Worm (Caenorhabditis elegans) whole organism, L4 larva: ENCODE measurements around the gene oig-1.

Source experiments
- F44E2.7 ChIP-seq: fragments of 200-800 bp; sonication (Bioruptor generic); IDR thresholded peaks from 2 replicates; pipeline ENCODE4 v2.1.2; 2022; ENCODE audit warnings: missing genetic modification characterization, missing compliant biosample characterization
- T26A8.4 ChIP-seq: fragments of 200-800 bp; sonication (Bioruptor generic); IDR thresholded peaks from 2 replicates; pipeline ENCODE4 v1.3.6; 2022; ENCODE audit warnings: missing genetic modification characterization, missing compliant biosample characterization
- Y48G9A.11 ChIP-seq: fragments of 200-800 bp; sonication (Bioruptor generic); IDR thresholded peaks from 2 replicates; pipeline ENCODE4 v1.3.6; 2022; ENCODE audit warnings: missing genetic modification reagents, missing genetic modification characterization, missing compliant biosample characterization
- Y5F2A.4 ChIP-seq: fragments of 200-800 bp; sonication (Bioruptor generic); optimal IDR thresholded peaks from 2 replicates; lab custom pipeline; 2018; ENCODE audit warnings: mild to moderate bottlenecking, missing genetic modification characterization, missing compliant biosample characterization
- ZK546.5 ChIP-seq, 2 experiments: sonication (generic microtip); optimal IDR thresholded peaks; 2 replicates each; lab custom pipeline; 2017; ENCODE audit warnings: missing biosample characterization in 2 of 2, missing genetic modification characterization in 2 of 2
- aha-1 ChIP-seq: fragments of 150-350 bp; peaks from one replicate; lab custom pipeline; 2014; ENCODE audit warnings: missing biosample characterization, missing genetic modification characterization
- aly-2 ChIP-seq: sonication (generic microtip); optimal IDR thresholded peaks from 2 replicates; lab custom pipeline; 2018; ENCODE audit warnings: missing biosample characterization, missing genetic modification characterization
- ama-1 ChIP-seq: fragments of 150-350 bp; optimal IDR thresholded peaks from 2 replicates; lab custom pipeline; 2014; ENCODE audit warnings: inconsistent platforms, mixed read lengths
- ceh-20 ChIP-seq: fragments of 200-800 bp; sonication (Bioruptor generic); IDR thresholded peaks from 2 replicates; pipeline ENCODE4 v1.3.6; 2022; ENCODE audit warnings: missing genetic modification reagents, missing genetic modification characterization, missing compliant biosample characterization
- ceh-28 ChIP-seq: fragments of 150-350 bp; optimal IDR thresholded peaks from 2 replicates; lab custom pipeline; 2014; ENCODE audit warnings: missing biosample characterization, missing genetic modification reagents, missing genetic modification characterization
- dmd-6 ChIP-seq: fragments of 200-800 bp; sonication (Bioruptor generic); IDR thresholded peaks from 2 replicates; pipeline ENCODE4 v1.3.6; 2022; ENCODE audit warnings: missing genetic modification reagents, missing genetic modification characterization, missing compliant biosample characterization
- dmd-8 ChIP-seq: fragments of 200-800 bp; sonication (Bioruptor generic); IDR thresholded peaks from 2 replicates; pipeline ENCODE4 v1.3.6; 2022; ENCODE audit warnings: missing genetic modification characterization, missing compliant biosample characterization
- dve-1 ChIP-seq: sonication (generic microtip); optimal IDR thresholded peaks from 2 replicates; lab custom pipeline; 2017; ENCODE audit warnings: antibody characterized with exemption, mild to moderate bottlenecking, missing genetic modification characterization, missing compliant biosample characterization; ENCODE audit not compliant: insufficient read depth
- egl-27 ChIP-seq: sonication (generic microtip); optimal IDR thresholded peaks from 3 replicates; lab custom pipeline; 2017; ENCODE audit warnings: missing biosample characterization, missing genetic modification reagents, missing genetic modification characterization
- fos-1 ChIP-seq: fragments of 150-350 bp; optimal IDR thresholded peaks from 2 replicates; lab custom pipeline; 2014; ENCODE audit warnings: missing biosample characterization, missing genetic modification characterization
- hif-1 ChIP-seq, 2 experiments: sonication (generic microtip); optimal IDR thresholded peaks; 2 replicates each; lab custom pipeline; 2016 to 2017; ENCODE audit warnings: missing compliant biosample characterization in 2 of 2, missing genetic modification characterization in 2 of 2, missing genetic modification reagents in 2 of 2, missing genotype in 2 of 2, mild to moderate bottlenecking in 1 of 2
- hlh-11 ChIP-seq: fragments of 200-800 bp; sonication (Bioruptor generic); optimal IDR thresholded peaks from 2 replicates; lab custom pipeline; 2018; ENCODE audit warnings: mild to moderate bottlenecking, missing genetic modification characterization, missing compliant biosample characterization
- hlh-30 ChIP-seq: sonication (generic microtip); optimal IDR thresholded peaks from 2 replicates; lab custom pipeline; 2017; ENCODE audit warnings: antibody characterized with exemption, mild to moderate bottlenecking, missing genetic modification characterization, missing compliant biosample characterization; ENCODE audit not compliant: insufficient read depth
- lin-13 ChIP-seq: fragments of 150-350 bp; optimal IDR thresholded peaks from 2 replicates; lab custom pipeline; 2014; ENCODE audit warnings: missing biosample characterization, missing genetic modification reagents, missing genetic modification characterization
- lin-39 ChIP-seq: fragments of 150-350 bp; optimal IDR thresholded peaks from 2 replicates; lab custom pipeline; 2014; ENCODE audit warnings: missing biosample characterization, missing genetic modification reagents, missing genetic modification characterization
- madf-9 ChIP-seq: fragments of 200-800 bp; sonication (Bioruptor generic); conservative IDR thresholded peaks from 2 replicates; pipeline ENCODE4 v1.3.6; 2022; ENCODE audit warnings: missing genetic modification reagents, missing genetic modification characterization, missing compliant biosample characterization
- mdl-1 ChIP-seq, 2 experiments: fragments of 150-350 bp in 1 of 2; sonication (generic microtip) in 1 of 2; optimal IDR thresholded peaks; 2 replicates each; lab custom pipeline; 2014 to 2017; ENCODE audit warnings: missing biosample characterization in 2 of 2, missing genetic modification characterization in 2 of 2
- mdt-29 ChIP-seq: fragments of 200-800 bp; sonication (Bioruptor generic); IDR thresholded peaks from 2 replicates; pipeline ENCODE4 v1.3.6; 2022; ENCODE audit warnings: missing genetic modification reagents, missing genetic modification characterization, missing compliant biosample characterization
- mep-1 ChIP-seq: fragments of 150-350 bp; sonication (generic microtip); optimal IDR thresholded peaks from 3 replicates; lab custom pipeline; 2014; ENCODE audit warnings: missing biosample characterization, missing genetic modification characterization
- mes-2 ChIP-seq: sonication (generic microtip); optimal IDR thresholded peaks from 2 replicates; lab custom pipeline; 2016; ENCODE audit warnings: missing genotype, mild to moderate bottlenecking, missing genetic modification characterization, missing compliant biosample characterization; ENCODE audit not compliant: poor library complexity, severe bottlenecking
- mxl-2 ChIP-seq: fragments of 200-800 bp; sonication (Bioruptor generic); conservative IDR thresholded peaks from 2 replicates; pipeline ENCODE4 v1.3.6; 2022; ENCODE audit warnings: missing genetic modification reagents, missing genetic modification characterization, missing compliant biosample characterization
- mxl-3 ChIP-seq: fragments of 200-800 bp; sonication (Bioruptor generic); optimal IDR thresholded peaks from 2 replicates; lab custom pipeline; 2018; ENCODE audit warnings: mild to moderate bottlenecking, missing genetic modification characterization, missing compliant biosample characterization
- nhr-11 ChIP-seq: fragments of 150-350 bp; optimal IDR thresholded peaks from 2 replicates; lab custom pipeline; 2014; ENCODE audit warnings: missing biosample characterization, missing genetic modification characterization
- nhr-28 ChIP-seq: fragments of 150-350 bp; optimal IDR thresholded peaks from 2 replicates; lab custom pipeline; 2014; ENCODE audit warnings: missing biosample characterization, missing genetic modification characterization
- nhr-42 ChIP-seq: fragments of 200-800 bp; sonication (Bioruptor generic); IDR thresholded peaks from 2 replicates; pipeline ENCODE4 v1.3.6; 2022; ENCODE audit warnings: missing genetic modification characterization, missing compliant biosample characterization
- nhr-48 ChIP-seq: sonication (generic microtip); optimal IDR thresholded peaks from 2 replicates; lab custom pipeline; 2016; ENCODE audit warnings: mild to moderate bottlenecking, missing genetic modification characterization, missing compliant biosample characterization
- php-3 ChIP-seq: fragments of 200-800 bp; sonication (Bioruptor generic); IDR thresholded peaks from 2 replicates; pipeline ENCODE4 v1.3.6; 2022; ENCODE audit warnings: missing genetic modification reagents, missing genetic modification characterization, missing compliant biosample characterization
- pqm-1 ChIP-seq: sonication (generic microtip); optimal IDR thresholded peaks from 2 replicates; lab custom pipeline; 2017; ENCODE audit warnings: missing biosample characterization, missing genetic modification characterization
- saeg-2 ChIP-seq: fragments of 200-800 bp; sonication (Bioruptor generic); IDR thresholded peaks from 2 replicates; pipeline ENCODE4 v1.3.6; 2022; ENCODE audit warnings: missing genetic modification reagents, missing genetic modification characterization, missing compliant biosample characterization
- set-16 ChIP-seq: fragments of 200-800 bp; sonication (Bioruptor generic); IDR thresholded peaks from 2 replicates; pipeline ENCODE4 v1.3.6; 2022; ENCODE audit warnings: missing genetic modification reagents, missing genetic modification characterization, missing compliant biosample characterization
- snpc-4 ChIP-seq: fragments of 150-350 bp; optimal IDR thresholded peaks from 2 replicates; lab custom pipeline; 2014; ENCODE audit warnings: missing biosample characterization, missing genetic modification characterization
- tag-97 ChIP-seq: fragments of 200-800 bp; sonication (Bioruptor generic); IDR thresholded peaks from 2 replicates; pipeline ENCODE4 v1.3.6; 2022; ENCODE audit warnings: missing genetic modification characterization, missing compliant biosample characterization
- tra-1 ChIP-seq: fragments of 200-800 bp; sonication (Bioruptor generic); IDR thresholded peaks from 2 replicates; pipeline ENCODE4 v1.3.6; 2022; ENCODE audit warnings: missing genetic modification reagents, missing genetic modification characterization, missing compliant biosample characterization
- unc-39 ChIP-seq: sonication (generic microtip); optimal IDR thresholded peaks from 2 replicates; lab custom pipeline; 2017; ENCODE audit warnings: missing biosample characterization, missing genetic modification characterization
- unc-62 ChIP-seq, 3 experiments: fragments of 150-350 bp in 1 of 3; sonication (generic microtip); optimal IDR thresholded peaks in 2 of 3; peaks in 1 of 3; 1 replicate in 1 of 3; 2 replicates in 2 of 3; lab custom pipeline; 2014 to 2017; ENCODE audit warnings: missing biosample characterization in 3 of 3, missing genetic modification characterization in 3 of 3, missing genetic modification reagents in 3 of 3, missing genotype in 1 of 3
- zfp-3 ChIP-seq: fragments of 200-800 bp; sonication (Bioruptor generic); conservative IDR thresholded peaks from 2 replicates; pipeline ENCODE4 v1.3.6; 2022; ENCODE audit warnings: missing genetic modification reagents, missing genetic modification characterization, missing compliant biosample characterization
- ztf-11 ChIP-seq: fragments of 150-350 bp; optimal IDR thresholded peaks from 2 replicates; lab custom pipeline; 2014; ENCODE audit warnings: missing biosample characterization, missing genetic modification characterization

Gene oig-1

DNA sequence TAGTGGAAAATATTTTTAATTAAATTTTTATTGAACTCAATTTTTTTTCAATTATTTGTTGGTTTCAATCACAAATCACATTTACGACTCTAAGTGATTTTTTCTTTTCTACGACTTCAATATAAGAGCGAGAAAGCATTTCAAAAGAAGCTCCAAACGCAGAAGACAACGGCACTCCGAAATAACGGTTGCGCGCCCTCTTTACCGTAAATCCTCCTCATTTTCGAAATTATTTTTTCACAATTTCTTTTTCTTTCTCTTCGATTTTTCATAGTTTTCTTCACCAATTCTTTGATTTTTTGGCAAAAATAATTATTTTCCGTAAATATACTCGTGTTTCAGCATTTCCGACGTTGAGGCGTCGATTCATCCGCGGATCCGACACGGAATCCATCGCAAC, 21.3 kb downstream of the oig-1 start:
- peak; percentile 95 for TF ChIP-seq Y48G9A.11

DNA sequence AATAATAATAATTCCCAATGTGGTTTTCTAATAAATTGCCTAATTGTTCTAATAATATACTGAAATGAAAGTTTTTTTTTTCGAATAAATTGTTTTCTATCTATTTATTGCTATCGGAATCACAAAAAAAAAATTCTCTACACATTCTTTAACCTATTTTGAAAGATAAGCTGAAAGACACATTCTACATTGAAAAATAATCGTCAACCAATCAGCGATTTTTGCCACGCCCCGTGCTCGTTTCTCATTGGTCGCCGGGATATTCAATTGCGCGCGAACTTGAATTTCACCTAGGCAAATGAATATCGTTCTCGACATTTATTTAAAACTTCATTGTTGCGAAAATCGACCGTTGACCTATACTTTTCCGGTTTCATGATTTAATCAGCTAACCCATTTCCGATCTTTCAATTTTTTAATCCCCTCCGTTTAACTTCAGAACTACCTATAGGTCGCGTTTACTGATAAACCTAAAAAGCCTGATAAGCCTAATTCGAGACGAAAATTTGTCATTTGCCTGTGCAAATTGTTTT, 25.4 kb downstream of the oig-1 start, which contains the start of gene F23F12.3:
F23F12.3 (plus strand) TSS at position 483 of the 533 bp plus-strand sequence.
- TF ChIP-seq madf-9 (GFP tag; lab: Robert Waterston, UW), result no peak
- no peak for TF ChIP-seq egl-27 (tag; lab: Kevin White, UChicago)
- TF ChIP-seq Y5F2A.4 (GFP tag; lab: Kevin White, UChicago), result no peak
- TF ChIP-seq ama-1 (lab: Kevin White, UChicago), result no peak
- no peak for TF ChIP-seq mxl-2 (GFP tag; lab: Robert Waterston, UW)
- TF ChIP-seq unc-39 (tag; lab: Kevin White, UChicago), result no peak
- peak; percentile 74 for TF ChIP-seq aha-1
- TF ChIP-seq nhr-11 (tag; lab: Kevin White, UChicago), result no peak
- TF ChIP-seq hif-1 (tag; optimal IDR thresholded peaks at IDR 0.05; lab: Kevin White, UChicago), result no peak
- no peak for TF ChIP-seq mep-1 (tag; lab: Kevin White, UChicago)
- no peak for TF ChIP-seq nhr-42 (GFP tag; lab: Robert Waterston, UW)
- no peak for TF ChIP-seq tra-1
- TF ChIP-seq pqm-1 (tag; lab: Kevin White, UChicago), result peak; percentile 29
- TF ChIP-seq tag-97 (GFP tag; lab: Robert Waterston, UW), result no peak
- no peak for TF ChIP-seq ceh-28 (tag; lab: Kevin White, UChicago)
- TF ChIP-seq mxl-3 (GFP tag; lab: Kevin White, UChicago), result no peak
- TF ChIP-seq hlh-30 (tag; lab: Kevin White, UChicago), result no peak
- TF ChIP-seq ZK546.5 (tag; optimal IDR thresholded peaks at IDR 0.05; lab: Kevin White, UChicago), result no peak
- TF ChIP-seq dve-1, result no peak
- TF ChIP-seq dmd-6 (GFP tag; lab: Robert Waterston, UW), result peak; percentile 21; the same call in 1 of the 2 replicates
- no peak for TF ChIP-seq F44E2.7

DNA sequence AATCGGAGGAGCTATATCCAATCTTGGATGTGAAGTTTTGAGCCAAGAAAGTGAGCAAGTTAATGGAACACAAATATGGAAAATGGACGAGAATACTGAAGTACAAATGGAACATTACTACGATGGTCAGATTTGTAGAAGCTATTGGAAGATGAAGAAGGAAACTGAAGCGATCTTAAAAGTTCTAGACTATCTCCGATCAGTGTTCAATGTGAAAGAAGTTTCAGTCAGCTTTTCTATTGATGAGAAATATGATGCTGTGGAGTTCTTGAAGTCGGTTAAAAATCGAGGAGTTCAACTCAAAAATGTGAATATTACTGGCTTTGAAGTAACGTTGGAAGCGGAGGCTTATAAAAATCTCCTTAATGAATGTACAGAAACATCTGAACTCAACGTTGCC, 26.4 kb downstream of the oig-1 start:
- TF ChIP-seq nhr-48 (tag; lab: Kevin White, UChicago) (no peak), unc-62 (GFP tag; optimal IDR thresholded peaks at IDR 0.05 in 1 of 2; lab: Kevin White, UChicago) (peak in 1 of 2 experiments; percentile 92), unc-62 (tag; optimal IDR thresholded peaks at IDR 0.05; lab: Kevin White, UChicago) (no peak)

DNA sequence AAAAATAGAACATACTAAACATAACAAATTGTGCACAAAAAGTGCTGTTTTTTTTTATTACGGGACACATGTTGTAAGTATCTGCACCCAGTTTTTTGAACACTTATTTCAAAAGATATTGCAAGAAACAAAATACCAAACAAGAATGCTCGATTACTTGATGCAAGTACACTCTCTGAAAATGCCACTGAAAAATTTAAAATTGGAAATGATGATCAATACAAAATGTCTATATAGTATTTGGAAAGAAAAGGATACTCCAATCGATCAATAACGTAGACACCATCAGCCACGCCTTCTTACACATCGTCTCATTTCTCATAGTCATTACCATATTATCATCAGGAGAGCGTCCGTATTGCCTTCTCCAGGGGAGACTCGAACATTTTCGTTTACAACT, 27.3 kb downstream of the oig-1 start, which contains the start of gene sdz-15:
sdz-15 (plus strand) TSS at position 301 of the 400 bp plus-strand sequence.
- no peak for TF ChIP-seq zfp-3 (GFP tag; lab: Robert Waterston, UW)

DNA sequence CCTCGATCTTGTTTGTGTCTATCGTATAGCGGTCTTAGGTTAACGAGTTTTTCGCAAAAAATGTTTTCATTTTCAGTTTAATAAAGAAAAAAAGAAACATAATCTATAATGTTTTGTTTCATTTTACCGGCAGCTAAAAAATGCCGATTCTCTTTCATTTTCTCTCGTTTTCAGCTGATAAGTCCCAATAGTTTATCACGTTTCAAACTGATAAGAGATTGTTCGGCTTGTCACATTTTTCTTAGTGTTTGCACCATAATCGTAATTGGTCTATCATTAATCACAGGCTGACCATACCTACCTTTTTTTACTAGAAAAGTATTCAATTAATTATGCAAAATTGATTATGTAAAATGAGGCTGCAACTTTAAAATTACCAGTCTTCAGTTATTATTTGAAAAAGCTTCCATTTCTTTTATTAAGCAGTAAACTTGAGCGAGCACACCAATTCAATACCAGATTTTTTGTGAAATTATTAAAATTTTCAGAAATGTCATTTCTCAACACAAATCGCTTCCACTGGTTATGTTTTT, 30.2 kb downstream of the oig-1 start, which contains the start of gene F23F12.13:
F23F12.13 (plus strand) TSS at position 483 of the 533 bp plus-strand sequence.
- TF ChIP-seq fos-1 (no peak), mes-2 (tag; lab: Kevin White, UChicago) (no peak), dmd-8 (GFP tag; lab: Robert Waterston, UW) (no peak), snpc-4 (tag; lab: Kevin White, UChicago) (no peak), ceh-28 (tag; lab: Kevin White, UChicago) (no peak), php-3 (no peak), lin-39 (tag; lab: Kevin White, UChicago) (no peak), T26A8.4 (no peak), set-16 (no peak), lin-13 (GFP tag; lab: Kevin White, UChicago) (no peak), madf-9 (GFP tag; lab: Robert Waterston, UW) (no peak), dve-1 (peak; percentile 58), dmd-6 (GFP tag; lab: Robert Waterston, UW) (peak; percentile 53; the same call in 1 of the 2 replicates), hlh-30 (tag; lab: Kevin White, UChicago) (peak; percentile 52), nhr-48 (tag; lab: Kevin White, UChicago) (no peak), ztf-11 (tag; lab: Kevin White, UChicago) (no peak), pqm-1 (tag; lab: Kevin White, UChicago) (peak; percentile 73), nhr-28 (peak; percentile 37), ceh-20 (no peak), mdl-1 (tag; optimal IDR thresholded peaks at IDR 0.05; lab: Kevin White, UChicago) (no peak), hlh-11 (tag; lab: Kevin White, UChicago) (peak; percentile 41), Y5F2A.4 (GFP tag; lab: Kevin White, UChicago) (no peak), aly-2 (no peak), mdt-29 (no peak), saeg-2 (GFP tag; lab: Robert Waterston, UW) (no peak)
